Worm (Caenorhabditis elegans): ENCODE measurements around the gene algn-1.

- no peak for TF ChIP-seq pqm-1 (tag; optimal IDR thresholded peaks at IDR 0.05)
- TF ChIP-seq ces-1 (GFP tag; optimal IDR thresholded peaks at IDR 0.05): no peak
- no peak for TF ChIP-seq lsy-2 (tag; optimal IDR thresholded peaks at IDR 0.05)
- TF ChIP-seq unc-86 (tag; optimal IDR thresholded peaks at IDR 0.05): no peak
- TF ChIP-seq F16B12.6 (tag; optimal IDR thresholded peaks at IDR 0.05): no peak
- TF ChIP-seq nhr-76 (tag; optimal IDR thresholded peaks at IDR 0.05): no peak
- no peak for TF ChIP-seq lin-35 (GFP tag; optimal IDR thresholded peaks at IDR 0.05)
- no peak for TF ChIP-seq nhr-237 (tag; optimal IDR thresholded peaks at IDR 0.05)
- no peak for TF ChIP-seq C04F5.9 (tag; optimal IDR thresholded peaks at IDR 0.05)
- no peak for TF ChIP-seq ama-1 (optimal IDR thresholded peaks at IDR 0.05)
- no peak for TF ChIP-seq dpl-1 (GFP tag; optimal IDR thresholded peaks at IDR 0.05)
Observed at ce11 chrIII:6430834-6431233, 29.1 kb upstream of the algn-1 start, which contains the start of gene popl-1.

All from whole organism, L1 larva.